Fruit fly (Drosophila melanogaster) whole organism, embryonic: ENCODE measurements around the gene CG7794.

Experiments used
- Atf6 ChIP-seq: fragments of 200-800 bp; sonication (Bioruptor generic); IDR thresholded peaks from 2 replicates; pipeline ENCODE4 v1.3.6; 2022; ENCODE audit warnings: missing biosample characterization, missing genetic modification characterization
- Bgb ChIP-seq: fragments of 200-800 bp; sonication (Bioruptor generic); IDR thresholded peaks from 2 replicates; pipeline ENCODE4 v1.3.6; 2022; ENCODE audit warnings: missing biosample characterization, missing genetic modification characterization; ENCODE audit not compliant: partially characterized antibody
- CG10209 ChIP-seq: fragments of 200-800 bp; sonication (Bioruptor generic); optimal IDR thresholded peaks from 3 replicates; lab custom pipeline; 2017; ENCODE audit warnings: missing biosample characterization, mild to moderate bottlenecking, missing genetic modification characterization, missing genetic modification reagents
- CG10267 ChIP-seq: fragments of 200-800 bp; sonication (Bioruptor generic); optimal IDR thresholded peaks from 2 replicates; lab custom pipeline; 2018; ENCODE audit warnings: missing biosample characterization, mild to moderate bottlenecking, missing genetic modification characterization, moderate library complexity
- CG10431 ChIP-seq: fragments of 200-800 bp; sonication (Bioruptor generic); optimal IDR thresholded peaks from 3 replicates; lab custom pipeline; 2018; ENCODE audit warnings: missing biosample characterization, mild to moderate bottlenecking, missing genetic modification characterization
- CG10979 ChIP-seq: fragments of 200-800 bp; sonication (Bioruptor generic); optimal IDR thresholded peaks from 2 replicates; lab custom pipeline; 2018; ENCODE audit warnings: missing biosample characterization, mild to moderate bottlenecking, missing genetic modification characterization, moderate library complexity
- CG11723 ChIP-seq: fragments of 200-800 bp; sonication (Bioruptor generic); optimal IDR thresholded peaks from 2 replicates; lab custom pipeline; 2017; ENCODE audit warnings: missing biosample characterization, mild to moderate bottlenecking, missing genetic modification characterization
- CG12219 ChIP-seq: fragments of 200-800 bp; sonication (Bioruptor generic); optimal IDR thresholded peaks from 3 replicates; lab custom pipeline; 2018; ENCODE audit warnings: missing biosample characterization, mild to moderate bottlenecking, missing genetic modification characterization
- CG12299 ChIP-seq: fragments of 200-800 bp; sonication (Bioruptor generic); optimal IDR thresholded peaks from 2 replicates; lab custom pipeline; 2018; ENCODE audit warnings: missing biosample characterization, mild to moderate bottlenecking, missing genetic modification characterization
- CG13287 ChIP-seq: fragments of 200-800 bp; sonication (Bioruptor generic); IDR thresholded peaks from 2 replicates; pipeline ENCODE4 v1.3.6; 2022; ENCODE audit warnings: missing biosample characterization, missing genetic modification characterization; ENCODE audit not compliant: partially characterized antibody
- CG13775 ChIP-seq: fragments of 200-800 bp; sonication (Bioruptor generic); optimal IDR thresholded peaks from 3 replicates; lab custom pipeline; 2017; ENCODE audit warnings: missing biosample characterization, mild to moderate bottlenecking, missing genetic modification characterization
- CG14050 ChIP-seq: fragments of 200-800 bp; sonication (Bioruptor generic); IDR thresholded peaks from 3 replicates; pipeline ENCODE4 v1.3.6; 2022; ENCODE audit warnings: missing biosample characterization, missing genetic modification characterization
- CG15601 ChIP-seq: fragments of 200-800 bp; sonication (Bioruptor generic); optimal IDR thresholded peaks from 3 replicates; lab custom pipeline; 2019; ENCODE audit warnings: missing biosample characterization, mild to moderate bottlenecking, missing genetic modification characterization, moderate library complexity
- CG18011 ChIP-seq: fragments of 200-800 bp; sonication (Bioruptor generic); optimal IDR thresholded peaks from 2 replicates; lab custom pipeline; 2017; ENCODE audit warnings: missing biosample characterization, missing genetic modification characterization, mild to moderate bottlenecking, moderate library complexity, missing genotype
- CG30431 ChIP-seq: fragments of 200-800 bp; sonication (Bioruptor generic); optimal IDR thresholded peaks from 2 replicates; lab custom pipeline; 2017; ENCODE audit warnings: missing biosample characterization, missing genetic modification characterization
- CG32772 ChIP-seq: fragments of 200-800 bp; sonication (Bioruptor generic); IDR thresholded peaks from 2 replicates; pipeline ENCODE4 v1.3.6; 2022; ENCODE audit warnings: missing biosample characterization, missing genetic modification characterization
- CG33557 ChIP-seq: fragments of 200-800 bp; sonication (Bioruptor generic); optimal IDR thresholded peaks from 2 replicates; lab custom pipeline; 2019; ENCODE audit warnings: missing biosample characterization, mild to moderate bottlenecking, missing genetic modification characterization, moderate library complexity
- CG4617 ChIP-seq: fragments of 200-800 bp; sonication (Bioruptor generic); optimal IDR thresholded peaks from 3 replicates; lab custom pipeline; 2016; ENCODE audit warnings: missing biosample characterization, missing genetic modification characterization, borderline replicate concordance
- CG7556 ChIP-seq: fragments of 200-800 bp; sonication (Bioruptor generic); optimal IDR thresholded peaks from 2 replicates; lab custom pipeline; 2017; ENCODE audit warnings: missing biosample characterization, mild to moderate bottlenecking, missing genetic modification characterization
- CG8478 ChIP-seq: fragments of >200 bp; optimal IDR thresholded peaks from 2 replicates; lab custom pipeline; 2018
- CG8765 ChIP-seq: fragments of 200-800 bp; sonication (Bioruptor generic); IDR thresholded peaks from 2 replicates; pipeline ENCODE4 v1.3.6; 2022; ENCODE audit warnings: missing biosample characterization, missing genetic modification characterization
- Camta ChIP-seq: fragments of 200-800 bp; sonication (Bioruptor generic); optimal IDR thresholded peaks from 2 replicates; lab custom pipeline; 2016; ENCODE audit warnings: missing biosample characterization, missing genetic modification characterization
- Chrac-16 ChIP-seq: fragments of 200-800 bp; sonication (Bioruptor generic); optimal IDR thresholded peaks from 3 replicates; lab custom pipeline; 2016; ENCODE audit warnings: missing biosample characterization, missing genetic modification characterization
- CkIIα-i1 ChIP-seq: fragments of 200-800 bp; sonication (Bioruptor generic); IDR thresholded peaks from 2 replicates; pipeline ENCODE4 v1.3.6; 2022; ENCODE audit warnings: missing biosample characterization, missing genetic modification characterization
- D ChIP-seq, 2 experiments: fragments of 200-800 bp in 1 of 2; fragments of >200 bp in 1 of 2; sonication (Bioruptor generic) in 1 of 2; optimal IDR thresholded peaks; 2 replicates in 1 of 2; 3 replicates in 1 of 2; lab custom pipeline; 2017; ENCODE audit warnings: mild to moderate bottlenecking in 1 of 2, missing biosample characterization in 1 of 2, missing genetic modification characterization in 1 of 2, missing genetic modification reagents in 1 of 2
- D19A ChIP-seq: fragments of 200-800 bp; optimal IDR thresholded peaks from 3 replicates; lab custom pipeline; 2019; ENCODE audit warnings: missing biosample characterization, mild to moderate bottlenecking, missing genetic modification characterization, moderate library complexity
- Gug ChIP-seq: fragments of 200-800 bp; sonication (Bioruptor generic); IDR thresholded peaks from 4 replicates; pipeline ENCODE4 v1.3.6; 2022; ENCODE audit warnings: missing biosample characterization, missing genetic modification characterization
- HLH4C ChIP-seq: fragments of 200-800 bp; sonication (Bioruptor generic); IDR thresholded peaks from 3 replicates; pipeline ENCODE4 v1.3.6; 2022; ENCODE audit warnings: missing biosample characterization, missing genetic modification characterization; ENCODE audit not compliant: partially characterized antibody
- NC2β ChIP-seq: fragments of 200-800 bp; sonication (Bioruptor generic); optimal IDR thresholded peaks from 2 replicates; lab custom pipeline; 2016; ENCODE audit warnings: missing biosample characterization, missing genetic modification characterization
- Sox102F ChIP-seq: fragments of 200-800 bp; sonication (Bioruptor generic); optimal IDR thresholded peaks from 2 replicates; lab custom pipeline; 2018; ENCODE audit warnings: missing biosample characterization, mild to moderate bottlenecking, missing genetic modification characterization, moderate library complexity
- Xbp1 ChIP-seq: fragments of 200-800 bp; sonication (Bioruptor generic); optimal IDR thresholded peaks from 3 replicates; lab custom pipeline; 2016; ENCODE audit warnings: missing biosample characterization, mild to moderate bottlenecking, missing genetic modification characterization
- Xrp1 ChIP-seq: fragments of 200-800 bp; sonication (Bioruptor generic); IDR thresholded peaks from 2 replicates; pipeline ENCODE4 v1.3.6; 2022; ENCODE audit warnings: missing biosample characterization, missing genetic modification characterization
- YL-1 ChIP-seq: fragments of 200-800 bp; sonication (Bioruptor generic); optimal IDR thresholded peaks from 3 replicates; lab custom pipeline; 2017; ENCODE audit warnings: missing biosample characterization, mild to moderate bottlenecking, missing genetic modification characterization
- cad ChIP-seq: fragments of >200 bp; optimal IDR thresholded peaks from 2 replicates; lab custom pipeline; 2017; ENCODE audit warnings: missing biosample characterization, missing genetic modification characterization
- caup ChIP-seq: fragments of 200-800 bp; sonication (Bioruptor generic); optimal IDR thresholded peaks from 3 replicates; lab custom pipeline; 2017; ENCODE audit warnings: missing biosample characterization, mild to moderate bottlenecking, missing genetic modification characterization, moderate library complexity; ENCODE audit not compliant: severe bottlenecking
- crol ChIP-seq: fragments of 200-800 bp; sonication (Bioruptor generic); IDR thresholded peaks from 2 replicates; pipeline ENCODE4 v1.3.6; 2022; ENCODE audit warnings: missing biosample characterization, missing genetic modification characterization
- hbn ChIP-seq: fragments of 200-800 bp; sonication (Bioruptor generic); IDR thresholded peaks from 2 replicates; pipeline ENCODE4 v1.3.6; 2022; ENCODE audit warnings: missing biosample characterization, missing genetic modification characterization; ENCODE audit not compliant: partially characterized antibody
- hth ChIP-seq: fragments of >200 bp; optimal IDR thresholded peaks from 2 replicates; lab custom pipeline; 2017; ENCODE audit warnings: inconsistent platforms
- kay ChIP-seq: fragments of 200-800 bp; sonication (Bioruptor generic); optimal IDR thresholded peaks from 2 replicates; lab custom pipeline; 2016; ENCODE audit warnings: missing biosample characterization, missing genetic modification characterization
- ken ChIP-seq: fragments of 200-800 bp; sonication (Bioruptor generic); IDR thresholded peaks from 3 replicates; pipeline ENCODE4 v1.3.6; 2022; ENCODE audit warnings: missing biosample characterization, missing genetic modification characterization
- lmd ChIP-seq: fragments of 200-800 bp; sonication (Bioruptor generic); IDR thresholded peaks from 2 replicates; pipeline ENCODE4 v1.3.6; 2022; ENCODE audit warnings: missing biosample characterization, missing genetic modification characterization
- pnt ChIP-seq: fragments of 200-800 bp; sonication (Bioruptor generic); optimal IDR thresholded peaks from 3 replicates; lab custom pipeline; 2016; ENCODE audit warnings: missing biosample characterization, missing genetic modification characterization
- scrt ChIP-seq: fragments of 200-800 bp; sonication (Bioruptor generic); optimal IDR thresholded peaks from 2 replicates; lab custom pipeline; 2018; ENCODE audit warnings: missing biosample characterization, mild to moderate bottlenecking, missing genetic modification characterization, moderate library complexity
- so ChIP-seq: fragments of 200-800 bp; sonication (Bioruptor generic); IDR thresholded peaks from 3 replicates; pipeline ENCODE4 v1.3.6; 2022; ENCODE audit warnings: missing biosample characterization, missing genetic modification characterization
- stc ChIP-seq: fragments of 200-800 bp; sonication (Bioruptor generic); IDR thresholded peaks from 2 replicates; pipeline ENCODE4 v1.3.6; 2022; ENCODE audit warnings: missing biosample characterization, missing genetic modification characterization
- sug ChIP-seq: fragments of 200-800 bp; optimal IDR thresholded peaks from 2 replicates; lab custom pipeline; 2019; ENCODE audit warnings: missing biosample characterization, mild to moderate bottlenecking, missing genetic modification characterization, moderate library complexity
- vfl ChIP-seq: fragments of 200-800 bp; sonication (Bioruptor generic); optimal IDR thresholded peaks from 2 replicates; lab custom pipeline; 2016; ENCODE audit warnings: missing biosample characterization, missing genetic modification characterization
- wek ChIP-seq: fragments of 200-800 bp; sonication (Bioruptor generic); optimal IDR thresholded peaks from 3 replicates; lab custom pipeline; 2018; ENCODE audit warnings: missing biosample characterization, mild to moderate bottlenecking, missing genetic modification characterization, moderate library complexity
- wor ChIP-seq: fragments of 200-800 bp; sonication (Bioruptor generic); IDR thresholded peaks from 2 replicates; pipeline ENCODE4 v1.3.6; 2022; ENCODE audit warnings: missing biosample characterization, missing genetic modification characterization
- zen2 ChIP-seq: fragments of 200-800 bp; sonication (Bioruptor generic); IDR thresholded peaks from 3 replicates; pipeline ENCODE4 v1.3.6; 2022; ENCODE audit warnings: missing biosample characterization, missing genetic modification characterization; ENCODE audit not compliant: partially characterized antibody

CG7794 gene

dm6 chr3R:18018828-18019461, 4.6 kb upstream of the CG7794 start, which contains the start of gene DNaseII (continued):
- TF ChIP-seq crol (GFP tag; lab: Robert Waterston, UW) (no peak), CG33557 (no peak), Gug (GFP tag; lab: Robert Waterston, UW) (no peak), CG8478 (lab: Kevin White, UChicago) (no peak), CG10267 (tag; lab: Kevin White, UChicago) (peak; percentile 1), CG11723 (GFP tag; lab: Kevin White, UChicago) (no peak), hth (lab: Kevin White, UChicago) (no peak), ken (no peak), Xrp1 (peak; percentile 55; the same call in 1 of the 2 replicates), CG10209 (peak; percentile 30), CG30431 (no peak), CG32772 (GFP tag; lab: Robert Waterston, UW) (no peak), lmd (GFP tag; lab: Robert Waterston, UW) (no peak), HLH4C (GFP tag; lab: Robert Waterston, UW) (no peak), hbn (GFP tag; lab: Robert Waterston, UW) (no peak), NC2β (GFP tag; lab: Kevin White, UChicago) (no peak), pnt (GFP tag; lab: Kevin White, UChicago) (no peak), CG12219 (GFP tag; lab: Kevin White, UChicago) (no peak), Xbp1 (peak; percentile 31), Atf6 (GFP tag; lab: Robert Waterston, UW) (peak; percentile 73), vfl (no peak), kay (GFP tag; lab: Kevin White, UChicago) (no peak), scrt (GFP tag; lab: Kevin White, UChicago) (peak; percentile 16), wor (GFP tag; lab: Robert Waterston, UW) (no peak), CG10979 (tag; lab: Kevin White, UChicago) (no peak), CkIIα-i1 (GFP tag; lab: Robert Waterston, UW) (no peak), CG13775 (GFP tag; lab: Kevin White, UChicago) (no peak), Sox102F (GFP tag; lab: Kevin White, UChicago) (peak; percentile 53), D (optimal IDR thresholded peaks at IDR 0.05; lab: Kevin White, UChicago) (no peak), D (GFP tag; optimal IDR thresholded peaks at IDR 0.05; lab: Kevin White, UChicago) (no peak), CG18011 (GFP tag; lab: Kevin White, UChicago) (no peak), CG15601 (tag; lab: Kevin White, UChicago) (no peak), YL-1 (no peak), CG12299 (tag; lab: Kevin White, UChicago) (no peak), CG14050 (GFP tag; lab: Robert Waterston, UW) (no peak), CG10431 (GFP tag; lab: Kevin White, UChicago) (no peak), cad (GFP tag; lab: Kevin White, UChicago) (no peak), D19A (tag; lab: Kevin White, UChicago) (peak; percentile 90), CG8765 (GFP tag; lab: Robert Waterston, UW) (no peak), CG13287 (GFP tag; lab: Robert Waterston, UW) (no peak), zen2 (no peak), Bgb (no peak), sug (tag; lab: Kevin White, UChicago) (peak; percentile 36), Chrac-16 (GFP tag; lab: Kevin White, UChicago) (no peak), CG7556 (GFP tag; lab: Kevin White, UChicago) (no peak), so (GFP tag; lab: Robert Waterston, UW) (no peak), caup (GFP tag; lab: Kevin White, UChicago) (peak; percentile 55), wek (GFP tag; lab: Kevin White, UChicago) (no peak), stc (GFP tag; lab: Robert Waterston, UW) (peak; percentile 75), CG4617 (GFP tag; lab: Kevin White, UChicago) (no peak), Camta (GFP tag; lab: Kevin White, UChicago) (no peak)
